Worm (Caenorhabditis elegans): ENCODE data around the gene nhr-156.

- TF ChIP-seq snpc-4 (tag; optimal IDR thresholded peaks at IDR 0.05) = no peak
- TF ChIP-seq aly-2 (tag; optimal IDR thresholded peaks at IDR 0.05) = no peak
- no peak for TF ChIP-seq ceh-28 (tag; optimal IDR thresholded peaks at IDR 0.05)
- TF ChIP-seq ztf-11 (tag; optimal IDR thresholded peaks at IDR 0.05) = no peak
- TF ChIP-seq fkh-10 (GFP tag; optimal IDR thresholded peaks at IDR 0.05) = no peak
- no peak for TF ChIP-seq ceh-9 (tag; optimal IDR thresholded peaks at IDR 0.05)
- TF ChIP-seq unc-62 (GFP tag; optimal IDR thresholded peaks at IDR 0.05) = no peak
- no peak for TF ChIP-seq jun-1 (tag; optimal IDR thresholded peaks at IDR 0.05)
- TF ChIP-seq lin-15B (tag; optimal IDR thresholded peaks at IDR 0.05) = no peak
- no peak for TF ChIP-seq unc-39 (tag; optimal IDR thresholded peaks at IDR 0.05)
- no peak for TF ChIP-seq elt-3 (tag; optimal IDR thresholded peaks at IDR 0.05)
- no peak for TF ChIP-seq egl-27 (tag; optimal IDR thresholded peaks at IDR 0.05)
Observed at ce11 chrV:3896018-3896417, 9.9 kb upstream of the nhr-156 start.

All from whole organism, L3 larva.